Worm (Caenorhabditis elegans): ENCODE data around the gene T19D12.10.

Gene T19D12.10

DNA sequence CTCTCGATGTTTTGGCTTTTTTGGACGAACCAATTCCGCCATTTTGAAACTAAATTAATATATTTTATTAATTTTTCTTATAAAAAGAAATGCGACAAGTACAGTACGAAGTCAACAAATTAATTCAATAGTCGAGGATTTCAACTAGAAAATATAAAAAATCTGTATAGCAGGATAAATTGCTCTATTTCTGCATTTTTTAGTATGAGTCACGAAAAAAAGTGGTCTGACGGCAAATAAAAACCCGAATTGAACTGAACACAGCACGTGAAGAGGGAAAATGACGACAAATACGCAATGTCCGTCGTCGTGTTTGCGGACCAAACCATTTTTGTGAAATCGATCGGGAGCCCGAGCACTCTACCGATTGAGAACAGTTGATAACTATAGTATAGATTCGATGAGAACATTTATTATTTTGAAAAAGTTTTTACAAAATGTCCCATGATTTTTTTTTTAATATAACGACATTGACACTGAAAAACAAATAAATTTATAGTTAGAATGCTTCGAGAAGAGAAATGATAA, 49.3 kb downstream of the T19D12.10 start, which contains the start of gene epg-5:
TSS of gene epg-5 (minus strand) at position 51 of the 528 bp plus-strand sequence.
- TF ChIP-seq dao-5 (tag; optimal IDR thresholded peaks at IDR 0.05) (no peak), him-1 (tag; optimal IDR thresholded peaks at IDR 0.05) (no peak), W03F9.2 (tag; optimal IDR thresholded peaks at IDR 0.05) (no peak)

DNA sequence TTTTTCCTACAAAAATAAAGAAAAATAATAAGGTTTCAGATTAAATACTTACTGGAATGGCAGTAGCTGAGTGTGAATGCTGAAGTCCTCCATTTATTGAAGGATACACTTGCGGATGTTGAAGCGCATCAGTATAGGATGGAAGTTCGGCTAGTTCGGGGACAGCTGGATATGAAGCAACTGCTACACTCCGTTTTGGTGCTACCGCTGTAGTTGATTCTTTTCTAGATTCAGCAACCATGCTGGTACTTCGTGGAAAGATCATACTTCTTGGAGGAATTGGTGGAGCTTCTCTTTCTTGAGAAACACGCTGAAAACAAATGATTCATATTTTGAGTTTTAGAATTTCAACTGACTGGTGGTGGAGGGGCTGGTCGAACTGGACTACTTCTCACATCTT, 50.0 kb downstream of the T19D12.10 start:
- TF ChIP-seq dao-5 (tag; optimal IDR thresholded peaks at IDR 0.05) (no peak), W03F9.2 (tag; optimal IDR thresholded peaks at IDR 0.05) (no peak), him-1 (tag; optimal IDR thresholded peaks at IDR 0.05) (no peak)
